Worm (Caenorhabditis elegans): ENCODE results near the gene scav-4.

DNA sequence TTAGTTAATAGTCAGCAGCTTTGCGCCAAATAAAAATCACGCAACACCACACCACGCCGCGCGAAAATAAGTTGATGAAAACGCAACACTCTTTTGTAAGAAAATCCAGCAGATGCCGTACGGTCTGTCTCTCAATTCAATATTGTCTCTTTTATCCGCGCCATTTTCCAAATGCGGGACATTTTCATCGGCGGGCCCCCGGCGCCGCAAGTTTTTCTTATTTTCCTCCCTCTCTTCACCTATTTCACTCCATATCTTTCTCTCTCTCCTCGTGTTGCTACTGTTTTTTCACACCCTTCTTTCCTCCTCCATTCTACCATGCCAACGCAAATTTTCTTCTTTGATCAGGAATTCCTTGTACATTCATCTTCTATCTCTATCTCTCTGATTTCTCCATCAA lies 24.8 kb downstream of the scav-4 start:
- TF ChIP-seq ama-1 (optimal IDR thresholded peaks at IDR 0.05) (no peak), hmbx-1 (tag; optimal IDR thresholded peaks at IDR 0.05) (no peak), tbx-11 (GFP tag; IDR thresholded peaks at IDR 0.05) (no peak), F13C5.2 (tag; optimal IDR thresholded peaks at IDR 0.05) (no peak), flt-1 (GFP tag; IDR thresholded peaks at IDR 0.05) (no peak)
